Worm (Caenorhabditis elegans): ENCODE results near the gene dph-7.

- TF ChIP-seq nhr-11 (tag; optimal IDR thresholded peaks at IDR 0.05) (no peak), Y116A8C.19 (tag; optimal IDR thresholded peaks at IDR 0.05; ENCODE audit: borderline replicate concordance) (no peak), snpc-4 (tag; optimal IDR thresholded peaks at IDR 0.05) (no peak), ztf-11 (tag; optimal IDR thresholded peaks at IDR 0.05) (no peak), zag-1 (tag; optimal IDR thresholded peaks at IDR 0.05) (no peak), ama-1 (optimal IDR thresholded peaks at IDR 0.05) (no peak), skn-1 (tag; optimal IDR thresholded peaks at IDR 0.05) (no peak), pag-3 (tag; optimal IDR thresholded peaks at IDR 0.05; ENCODE audit: borderline replicate concordance, insufficient read depth) (no peak), hlh-4 (tag; optimal IDR thresholded peaks at IDR 0.05) (no peak), fkh-10 (GFP tag; optimal IDR thresholded peaks at IDR 0.05) (no peak), nhr-47 (tag; optimal IDR thresholded peaks at IDR 0.05) (no peak)
Measured at ce11 chrIII:13272227-13272626, 42.7 kb upstream of the dph-7 start.

All from whole organism, L1 larva.